Worm (Caenorhabditis elegans) whole organism, L1 larva: ENCODE results near the gene rbm-22.

Experiments used
- C16A3.4 ChIP-seq: fragments of 150-350 bp; optimal IDR thresholded peaks from 2 replicates; lab custom pipeline; 2014; ENCODE audit warnings: missing biosample characterization, missing genetic modification characterization
- alr-1 ChIP-seq: fragments of 200-800 bp; sonication (Bioruptor generic); optimal IDR thresholded peaks from 2 replicates; lab custom pipeline; 2018; ENCODE audit warnings: borderline replicate concordance, mild to moderate bottlenecking, missing genetic modification characterization, missing compliant biosample characterization
- ama-1 ChIP-seq: fragments of 150-350 bp; optimal IDR thresholded peaks from 2 replicates; lab custom pipeline; 2014
- egl-27 ChIP-seq, 2 experiments: fragments of 150-350 bp in 1 of 2; sonication (generic microtip); optimal IDR thresholded peaks; 3 replicates each; lab custom pipeline; 2017 to 2018; ENCODE audit warnings: missing biosample characterization in 2 of 2, missing genetic modification characterization in 2 of 2, missing genetic modification reagents in 2 of 2
- elt-3 ChIP-seq, 6 experiments: fragments of 150-350 bp in 1 of 6; sonication (generic microtip); optimal IDR thresholded peaks; 2 replicates each; lab custom pipeline; 2017 to 2018; ENCODE audit warnings: missing biosample characterization in 6 of 6, missing genetic modification characterization in 6 of 6, inconsistent platforms in 1 of 6
- jun-1 ChIP-seq: fragments of 150-350 bp; optimal IDR thresholded peaks from 2 replicates; lab custom pipeline; 2014; ENCODE audit warnings: missing biosample characterization, missing genetic modification reagents, missing genetic modification characterization
- lsy-2 ChIP-seq, 2 experiments: fragments of 150-350 bp; optimal IDR thresholded peaks; 2 replicates each; lab custom pipeline; 2014; ENCODE audit warnings: missing biosample characterization in 2 of 2, missing genetic modification characterization in 2 of 2
- mdl-1 ChIP-seq, 2 experiments: fragments of 150-350 bp; optimal IDR thresholded peaks; 2 replicates each; lab custom pipeline; 2014 to 2017; ENCODE audit warnings: missing biosample characterization in 2 of 2, missing genetic modification characterization in 2 of 2, inconsistent platforms in 1 of 2
- mep-1 ChIP-seq: fragments of 150-350 bp; optimal IDR thresholded peaks from 2 replicates; lab custom pipeline; 2014; ENCODE audit warnings: missing biosample characterization, missing genetic modification characterization
- nhr-47 ChIP-seq: sonication (generic microtip); optimal IDR thresholded peaks from 2 replicates; lab custom pipeline; 2016; ENCODE audit warnings: mild to moderate bottlenecking, missing genetic modification characterization, moderate library complexity, missing compliant biosample characterization
- pqm-1 ChIP-seq: sonication (generic microtip); optimal IDR thresholded peaks from 3 replicates; lab custom pipeline; 2017; ENCODE audit warnings: missing biosample characterization, missing genetic modification characterization
- unc-86 ChIP-seq: sonication (generic microtip); optimal IDR thresholded peaks from 2 replicates; lab custom pipeline; 2016; ENCODE audit warnings: missing genetic modification characterization, missing compliant biosample characterization
- unc-98 ChIP-seq: fragments of 200-800 bp; sonication (Bioruptor generic); IDR thresholded peaks from 2 replicates; pipeline ENCODE4 v1.3.6; 2022; ENCODE audit warnings: missing genetic modification characterization, missing compliant biosample characterization
- ztf-4 ChIP-seq: fragments of 150-350 bp; optimal IDR thresholded peaks from 2 replicates; lab custom pipeline; 2014; ENCODE audit warnings: missing biosample characterization, missing genetic modification characterization

ce11 chrIV:10819049-10819448 is 42.2 kb upstream of the rbm-22 start:
- TF ChIP-seq nhr-47 (tag; lab: Kevin White, UChicago) = peak; percentile 66
- TF ChIP-seq ama-1 (lab: Kevin White, UChicago) = no peak
- peak; percentile 7 for TF ChIP-seq mep-1 (tag; lab: Kevin White, UChicago)
- peak; percentile 14 for TF ChIP-seq unc-86
- TF ChIP-seq mdl-1 (tag; optimal IDR thresholded peaks at IDR 0.05; lab: Kevin White, UChicago) = no peak
- no peak for TF ChIP-seq pqm-1 (tag; lab: Kevin White, UChicago)
- no peak for TF ChIP-seq ztf-4 (tag; lab: Kevin White, UChicago)
- TF ChIP-seq unc-98 (GFP tag; lab: Robert Waterston, UW) = no peak
- peak in 1 of 2 experiments; percentile 17 for TF ChIP-seq lsy-2 (tag; optimal IDR thresholded peaks at IDR 0.05; lab: Kevin White, UChicago)
- TF ChIP-seq C16A3.4 = no peak
- TF ChIP-seq alr-1 = no peak
- TF ChIP-seq egl-27 (tag; optimal IDR thresholded peaks at IDR 0.05; lab: Kevin White, UChicago) = no peak
- TF ChIP-seq elt-3 (tag; optimal IDR thresholded peaks at IDR 0.05; lab: Kevin White, UChicago) = no peak
- TF ChIP-seq jun-1 = no peak
